Worm (Caenorhabditis elegans): Measurements from ENCODE around the gene cyn-13.

- TF ChIP-seq ama-1 (optimal IDR thresholded peaks at IDR 0.05) (no peak), ceh-14 (tag; optimal IDR thresholded peaks at IDR 0.05) (no peak)
Measured at ce11 chrIV:17118585-17118984, 2.1 kb upstream of the cyn-13 start, which contains the start of gene uaf-2.
